Fruit fly (Drosophila melanogaster): ENCODE data around the gene CG5704.
A peak's percentile ranks its signal among the peaks of the same experiment; 100 is the strongest.

Gene CG5704

DNA sequence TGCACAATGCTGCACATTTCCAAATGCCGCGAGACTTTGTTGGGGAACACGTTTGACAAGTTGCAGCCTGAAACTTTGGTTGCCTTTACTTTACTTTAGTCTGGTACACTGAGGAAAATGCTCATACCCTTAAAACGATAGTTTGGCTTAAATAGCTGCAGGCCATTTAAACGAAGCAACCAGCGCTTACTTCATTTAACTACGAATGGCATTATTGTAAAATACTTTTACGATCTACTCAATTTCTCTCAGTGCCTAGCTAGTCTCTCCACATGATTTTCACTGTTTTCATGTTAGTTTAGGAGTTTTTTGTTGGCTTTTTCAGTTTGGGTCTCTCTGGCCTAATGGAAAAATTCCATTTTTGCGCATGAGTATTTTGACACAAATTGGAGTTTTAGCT, 8.8 kb downstream of the CG5704 start (continued):
- TF ChIP-seq CG11560 (tag; IDR thresholded peaks at IDR 0.05): peak; percentile 54; the same call in 2 of the 3 replicates
- TF ChIP-seq ATbp (GFP tag; optimal IDR thresholded peaks at IDR 0.05): peak; percentile 75
- no peak for TF ChIP-seq fu2 (GFP tag; optimal IDR thresholded peaks at IDR 0.05)
- peak; percentile 3; the same call in 1 of the 2 replicates for TF ChIP-seq Ravus (GFP tag; IDR thresholded peaks at IDR 0.05)
- no peak for TF ChIP-seq ftz-f1 (GFP tag; optimal IDR thresholded peaks at IDR 0.05)
- TF ChIP-seq bbx (GFP tag; IDR thresholded peaks at IDR 0.05; ENCODE audit: partially characterized antibody): no peak
- no peak for TF ChIP-seq GATAe (GFP tag; conservative IDR thresholded peaks at IDR 0.05)
- TF ChIP-seq Blimp-1 (GFP tag; optimal IDR thresholded peaks at IDR 0.05): peak; percentile 85
- peak; percentile 16 for TF ChIP-seq CG2120 (GFP tag; optimal IDR thresholded peaks at IDR 0.05)
- peak; percentile 75 for TF ChIP-seq nerfin-1 (tag; optimal IDR thresholded peaks at IDR 0.05)
- TF ChIP-seq zen (tag; optimal IDR thresholded peaks at IDR 0.05): peak; percentile 29
- TF ChIP-seq Ssrp (tag; optimal IDR thresholded peaks at IDR 0.05): peak; percentile 72
- TF ChIP-seq Ptx1 (GFP tag; IDR thresholded peaks at IDR 0.05): peak; percentile 85
- TF ChIP-seq br (optimal IDR thresholded peaks at IDR 0.05): no peak
- peak; percentile 56; the same call in 1 of the 2 replicates for TF ChIP-seq CkIIα-i1 (GFP tag; IDR thresholded peaks at IDR 0.05)
- no peak for TF ChIP-seq lov (optimal IDR thresholded peaks at IDR 0.05)
- TF ChIP-seq lov (GFP tag; IDR thresholded peaks at IDR 0.05): peak; percentile 88
- peak; percentile 32 for TF ChIP-seq CG7786 (GFP tag; optimal IDR thresholded peaks at IDR 0.05)
- peak; percentile 7 for TF ChIP-seq Jarid2 (GFP tag; optimal IDR thresholded peaks at IDR 0.05)
- TF ChIP-seq Dp (GFP tag; optimal IDR thresholded peaks at IDR 0.05): no peak
- TF ChIP-seq Hr78 (GFP tag; optimal IDR thresholded peaks at IDR 0.05): peak in 1 of 2 experiments; percentile 60
- peak; percentile 59 for TF ChIP-seq lbe (GFP tag; optimal IDR thresholded peaks at IDR 0.05)
- TF ChIP-seq B-H2 (GFP tag; optimal IDR thresholded peaks at IDR 0.05): no peak
- peak; percentile 79 for TF ChIP-seq fd64A (GFP tag; optimal IDR thresholded peaks at IDR 0.05)
- no peak for TF ChIP-seq CG2129 (GFP tag; IDR thresholded peaks at IDR 0.05; ENCODE audit: partially characterized antibody)
- TF ChIP-seq CG10565 (GFP tag; optimal IDR thresholded peaks at IDR 0.05): no peak
- no peak for TF ChIP-seq knrl (GFP tag; IDR thresholded peaks at IDR 0.05; ENCODE audit: partially characterized antibody)
- peak; percentile 72 for TF ChIP-seq CG33213 (GFP tag; optimal IDR thresholded peaks at IDR 0.05)
- TF ChIP-seq CG13287 (GFP tag; IDR thresholded peaks at IDR 0.05; ENCODE audit: partially characterized antibody): no peak
- peak; percentile 17 for TF ChIP-seq CG16815 (GFP tag; optimal IDR thresholded peaks at IDR 0.05)
- no peak for TF ChIP-seq wek (GFP tag; optimal IDR thresholded peaks at IDR 0.05)
- peak; percentile 43 for TF ChIP-seq Mes4 (GFP tag; optimal IDR thresholded peaks at IDR 0.05)
- peak; percentile 80 for TF ChIP-seq repo (GFP tag; optimal IDR thresholded peaks at IDR 0.05)
- TF ChIP-seq Sry-β (GFP tag; optimal IDR thresholded peaks at IDR 0.05): peak; percentile 40
- TF ChIP-seq CG34376 (GFP tag; optimal IDR thresholded peaks at IDR 0.05): no peak
- peak; percentile 19 for TF ChIP-seq Hr3 (GFP tag; optimal IDR thresholded peaks at IDR 0.05)
- TF ChIP-seq CG9215 (GFP tag; IDR thresholded peaks at IDR 0.05): peak; percentile 35; the same call in 1 of the 2 replicates
- TF ChIP-seq CG3847 (GFP tag; IDR thresholded peaks at IDR 0.05): peak; percentile 50
- peak; percentile 37 for TF ChIP-seq BtbVII (GFP tag; optimal IDR thresholded peaks at IDR 0.05)
- peak; percentile 65 for TF ChIP-seq Nf-YA (GFP tag; IDR thresholded peaks at IDR 0.05)
- TF ChIP-seq z (GFP tag; IDR thresholded peaks at IDR 0.05): peak; percentile 29; the same call in 1 of the 3 replicates
- peak; percentile 91 for TF ChIP-seq Med (GFP tag)
- peak; percentile 12 for TF ChIP-seq CG10431 (GFP tag; optimal IDR thresholded peaks at IDR 0.05)
- TF ChIP-seq HLHmδ (GFP tag; optimal IDR thresholded peaks at IDR 0.05): no peak
- no peak for TF ChIP-seq CG3995 (GFP tag; optimal IDR thresholded peaks at IDR 0.05)
- TF ChIP-seq CG6854 (GFP tag; optimal IDR thresholded peaks at IDR 0.05): peak; percentile 16
- no peak for TF ChIP-seq CG34224 (GFP tag; IDR thresholded peaks at IDR 0.05; ENCODE audit: partially characterized antibody)
- TF ChIP-seq Eip74EF (GFP tag; optimal IDR thresholded peaks at IDR 0.05): peak in 1 of 2 experiments; percentile 57
- peak; percentile 76 for TF ChIP-seq CG18599 (GFP tag; optimal IDR thresholded peaks at IDR 0.05)
- no peak for TF ChIP-seq CG12744 (GFP tag; optimal IDR thresholded peaks at IDR 0.05)

Data from whole organism, embryonic.